Worm (Caenorhabditis elegans) whole organism, L4 larva: Measurements from ENCODE around the gene bca-1.

ENCODE experiments used
- F10B5.3 ChIP-seq: sonication (generic microtip); optimal IDR thresholded peaks from 2 replicates; lab custom pipeline; 2016; ENCODE audit warnings: mild to moderate bottlenecking, missing genetic modification characterization, missing compliant biosample characterization
- F37D6.2 ChIP-seq: sonication (generic microtip); optimal IDR thresholded peaks from 2 replicates; lab custom pipeline; 2016; ENCODE audit warnings: mild to moderate bottlenecking, missing genetic modification characterization, missing compliant biosample characterization
- F44E2.7 ChIP-seq: fragments of 200-800 bp; sonication (Bioruptor generic); IDR thresholded peaks from 2 replicates; pipeline ENCODE4 v2.1.2; 2022; ENCODE audit warnings: missing genetic modification characterization, missing compliant biosample characterization
- F49E8.2 ChIP-seq: sonication (generic microtip); optimal IDR thresholded peaks from 2 replicates; lab custom pipeline; 2016; ENCODE audit warnings: missing compliant biosample characterization, mild to moderate bottlenecking, missing genetic modification characterization, borderline replicate concordance
- Y5F2A.4 ChIP-seq: fragments of 200-800 bp; sonication (Bioruptor generic); optimal IDR thresholded peaks from 2 replicates; lab custom pipeline; 2018; ENCODE audit warnings: mild to moderate bottlenecking, missing genetic modification characterization, missing compliant biosample characterization
- ZK337.2 ChIP-seq: fragments of 200-800 bp; sonication (Bioruptor generic); IDR thresholded peaks from 2 replicates; pipeline ENCODE4 v1.3.6; 2022; ENCODE audit warnings: missing genetic modification reagents, missing genetic modification characterization, missing compliant biosample characterization
- ZK546.5 ChIP-seq, 2 experiments: sonication (generic microtip); optimal IDR thresholded peaks; 2 replicates each; lab custom pipeline; 2017; ENCODE audit warnings: missing biosample characterization in 2 of 2, missing genetic modification characterization in 2 of 2
- aha-1 ChIP-seq: fragments of 150-350 bp; peaks from one replicate; lab custom pipeline; 2014; ENCODE audit warnings: missing biosample characterization, missing genetic modification characterization
- aly-2 ChIP-seq: sonication (generic microtip); optimal IDR thresholded peaks from 2 replicates; lab custom pipeline; 2018; ENCODE audit warnings: missing biosample characterization, missing genetic modification characterization
- ceh-20 ChIP-seq: fragments of 200-800 bp; sonication (Bioruptor generic); IDR thresholded peaks from 2 replicates; pipeline ENCODE4 v1.3.6; 2022; ENCODE audit warnings: missing genetic modification reagents, missing genetic modification characterization, missing compliant biosample characterization
- ceh-32 ChIP-seq: sonication (generic microtip); optimal IDR thresholded peaks from 2 replicates; lab custom pipeline; 2016; ENCODE audit warnings: mild to moderate bottlenecking, missing genetic modification characterization, missing compliant biosample characterization; ENCODE audit not compliant: poor library complexity
- ces-1 ChIP-seq: fragments of 150-350 bp; sonication (generic microtip); optimal IDR thresholded peaks from 4 replicates; lab custom pipeline; 2014; ENCODE audit warnings: missing biosample characterization, missing genetic modification reagents, missing genetic modification characterization
- ctbp-1 ChIP-seq: fragments of 200-800 bp; sonication (Bioruptor generic); IDR thresholded peaks from 2 replicates; pipeline ENCODE4 v1.3.6; 2022; ENCODE audit warnings: missing genetic modification reagents, missing genetic modification characterization, missing compliant biosample characterization
- daf-16 ChIP-seq, 3 experiments: sonication (generic microtip); optimal IDR thresholded peaks; 2 replicates each; lab custom pipeline; 2016 to 2017; ENCODE audit warnings: missing genetic modification characterization in 3 of 3, missing genetic modification reagents in 3 of 3, mild to moderate bottlenecking in 2 of 3, missing compliant biosample characterization in 2 of 3, missing biosample characterization in 1 of 3, moderate library complexity in 1 of 3
- daf-19 ChIP-seq: fragments of 200-800 bp; sonication (Bioruptor generic); conservative IDR thresholded peaks from 2 replicates; pipeline ENCODE4 v1.3.6; 2022; ENCODE audit warnings: missing genetic modification characterization, missing compliant biosample characterization
- dmd-9 ChIP-seq: fragments of 200-800 bp; sonication (Bioruptor generic); IDR thresholded peaks from 2 replicates; pipeline ENCODE4 v1.3.6; 2022; ENCODE audit warnings: missing genetic modification reagents, missing genetic modification characterization, missing compliant biosample characterization
- dpl-1 ChIP-seq: fragments of 150-350 bp; optimal IDR thresholded peaks from 2 replicates; lab custom pipeline; 2014; ENCODE audit warnings: missing biosample characterization, missing genetic modification reagents, missing genetic modification characterization
- dve-1 ChIP-seq: sonication (generic microtip); optimal IDR thresholded peaks from 2 replicates; lab custom pipeline; 2017; ENCODE audit warnings: antibody characterized with exemption, mild to moderate bottlenecking, missing genetic modification characterization, missing compliant biosample characterization; ENCODE audit not compliant: insufficient read depth
- egl-27 ChIP-seq: sonication (generic microtip); optimal IDR thresholded peaks from 3 replicates; lab custom pipeline; 2017; ENCODE audit warnings: missing biosample characterization, missing genetic modification reagents, missing genetic modification characterization
- egl-43 ChIP-seq: fragments of 200-800 bp; sonication (Bioruptor generic); IDR thresholded peaks from 2 replicates; pipeline ENCODE4 v1.3.6; 2022; ENCODE audit warnings: missing genetic modification reagents, missing genetic modification characterization, missing compliant biosample characterization
- fos-1 ChIP-seq: fragments of 150-350 bp; optimal IDR thresholded peaks from 2 replicates; lab custom pipeline; 2014; ENCODE audit warnings: missing biosample characterization, missing genetic modification characterization
- gei-8 ChIP-seq: fragments of 200-800 bp; sonication (Bioruptor generic); optimal IDR thresholded peaks from 2 replicates; lab custom pipeline; 2018; ENCODE audit warnings: mild to moderate bottlenecking, missing genetic modification characterization, missing compliant biosample characterization
- hif-1 ChIP-seq, 2 experiments: sonication (generic microtip); optimal IDR thresholded peaks; 2 replicates each; lab custom pipeline; 2016 to 2017; ENCODE audit warnings: missing compliant biosample characterization in 2 of 2, missing genetic modification characterization in 2 of 2, missing genetic modification reagents in 2 of 2, missing genotype in 2 of 2, mild to moderate bottlenecking in 1 of 2
- hlh-11 ChIP-seq: fragments of 200-800 bp; sonication (Bioruptor generic); optimal IDR thresholded peaks from 2 replicates; lab custom pipeline; 2018; ENCODE audit warnings: mild to moderate bottlenecking, missing genetic modification characterization, missing compliant biosample characterization
- hlh-30 ChIP-seq: sonication (generic microtip); optimal IDR thresholded peaks from 2 replicates; lab custom pipeline; 2017; ENCODE audit warnings: antibody characterized with exemption, mild to moderate bottlenecking, missing genetic modification characterization, missing compliant biosample characterization; ENCODE audit not compliant: insufficient read depth
- lin-38 ChIP-seq: fragments of 200-800 bp; sonication (Bioruptor generic); IDR thresholded peaks from 2 replicates; pipeline ENCODE4 v1.3.6; 2022; ENCODE audit warnings: missing genetic modification reagents, missing genetic modification characterization, missing compliant biosample characterization
- mdl-1 ChIP-seq, 2 experiments: fragments of 150-350 bp in 1 of 2; sonication (generic microtip) in 1 of 2; optimal IDR thresholded peaks; 2 replicates each; lab custom pipeline; 2014 to 2017; ENCODE audit warnings: missing biosample characterization in 2 of 2, missing genetic modification characterization in 2 of 2
- mdt-29 ChIP-seq: fragments of 200-800 bp; sonication (Bioruptor generic); IDR thresholded peaks from 2 replicates; pipeline ENCODE4 v1.3.6; 2022; ENCODE audit warnings: missing genetic modification reagents, missing genetic modification characterization, missing compliant biosample characterization
- nhr-10 ChIP-seq: fragments of 150-350 bp; optimal IDR thresholded peaks from 2 replicates; lab custom pipeline; 2014; ENCODE audit warnings: missing biosample characterization, missing genetic modification characterization
- nhr-102 ChIP-seq: sonication (generic microtip); optimal IDR thresholded peaks from 2 replicates; lab custom pipeline; 2016; ENCODE audit warnings: mild to moderate bottlenecking, missing genetic modification characterization, moderate library complexity, missing compliant biosample characterization
- nhr-28 ChIP-seq: fragments of 150-350 bp; optimal IDR thresholded peaks from 2 replicates; lab custom pipeline; 2014; ENCODE audit warnings: missing biosample characterization, missing genetic modification characterization
- nhr-41 ChIP-seq: fragments of 200-800 bp; sonication (Bioruptor generic); IDR thresholded peaks from 2 replicates; pipeline ENCODE4 v1.3.6; 2022; ENCODE audit warnings: missing genetic modification reagents, missing genetic modification characterization, missing compliant biosample characterization
- nhr-48 ChIP-seq: sonication (generic microtip); optimal IDR thresholded peaks from 2 replicates; lab custom pipeline; 2016; ENCODE audit warnings: mild to moderate bottlenecking, missing genetic modification characterization, missing compliant biosample characterization
- nhr-77 ChIP-seq: fragments of 150-350 bp; optimal IDR thresholded peaks from 2 replicates; lab custom pipeline; 2014; ENCODE audit warnings: missing biosample characterization, missing genetic modification characterization
- php-3 ChIP-seq: fragments of 200-800 bp; sonication (Bioruptor generic); IDR thresholded peaks from 2 replicates; pipeline ENCODE4 v1.3.6; 2022; ENCODE audit warnings: missing genetic modification reagents, missing genetic modification characterization, missing compliant biosample characterization
- sdz-12 ChIP-seq: fragments of 200-800 bp; sonication (Bioruptor generic); optimal IDR thresholded peaks from 2 replicates; lab custom pipeline; 2018; ENCODE audit warnings: mild to moderate bottlenecking, missing genetic modification characterization, missing compliant biosample characterization
- set-16 ChIP-seq: fragments of 200-800 bp; sonication (Bioruptor generic); IDR thresholded peaks from 2 replicates; pipeline ENCODE4 v1.3.6; 2022; ENCODE audit warnings: missing genetic modification reagents, missing genetic modification characterization, missing compliant biosample characterization
- snpc-1.2 ChIP-seq: fragments of 200-800 bp; sonication (Bioruptor generic); IDR thresholded peaks from 2 replicates; pipeline ENCODE4 v1.3.6; 2022; ENCODE audit warnings: missing genetic modification reagents, missing genetic modification characterization, missing compliant biosample characterization
- tag-97 ChIP-seq: fragments of 200-800 bp; sonication (Bioruptor generic); IDR thresholded peaks from 2 replicates; pipeline ENCODE4 v1.3.6; 2022; ENCODE audit warnings: missing genetic modification characterization, missing compliant biosample characterization
- unc-130 ChIP-seq: sonication (generic microtip); optimal IDR thresholded peaks from 2 replicates; lab custom pipeline; 2016; ENCODE audit warnings: missing genetic modification reagents, missing genetic modification characterization, missing compliant biosample characterization
- vab-7 ChIP-seq: fragments of 200-800 bp; sonication (Bioruptor generic); IDR thresholded peaks from 2 replicates; pipeline ENCODE4 v1.3.6; 2022; ENCODE audit warnings: missing genetic modification reagents, missing genetic modification characterization, missing compliant biosample characterization
- zag-1 ChIP-seq: fragments of 150-350 bp; optimal IDR thresholded peaks from 2 replicates; lab custom pipeline; 2014; ENCODE audit warnings: missing biosample characterization, missing genetic modification characterization
- zfp-2 ChIP-seq: sonication (generic microtip); optimal IDR thresholded peaks from 2 replicates; lab custom pipeline; 2016; ENCODE audit warnings: mild to moderate bottlenecking, missing genetic modification characterization, missing compliant biosample characterization
- zfp-3 ChIP-seq: fragments of 200-800 bp; sonication (Bioruptor generic); conservative IDR thresholded peaks from 2 replicates; pipeline ENCODE4 v1.3.6; 2022; ENCODE audit warnings: missing genetic modification reagents, missing genetic modification characterization, missing compliant biosample characterization
- zip-2 ChIP-seq: fragments of 150-350 bp; optimal IDR thresholded peaks from 2 replicates; lab custom pipeline; 2014; ENCODE audit warnings: missing biosample characterization, missing genetic modification characterization

Gene bca-1

ce11 chrX:6240640-6241033 lies 36.1 kb upstream of the bca-1 start, which contains the start of gene got-2.2:
TSS of gene got-2.2 (plus strand) at chrX:6240983.
- TF ChIP-seq nhr-28 (tag; lab: Kevin White, UChicago) (peak; percentile 66), daf-19 (no peak), mdt-29 (GFP tag; lab: Robert Waterston, UW) (no peak), nhr-10 (peak; percentile 24), egl-27 (tag; lab: Kevin White, UChicago) (no peak), nhr-41 (no peak), hif-1 (tag; optimal IDR thresholded peaks at IDR 0.05; lab: Kevin White, UChicago) (no peak), ceh-32 (no peak), nhr-48 (tag; lab: Kevin White, UChicago) (no peak), Y5F2A.4 (GFP tag; lab: Kevin White, UChicago) (no peak), mdl-1 (tag; optimal IDR thresholded peaks at IDR 0.05; lab: Kevin White, UChicago) (peak in 1 of 2 experiments; percentile 44), vab-7 (GFP tag; lab: Robert Waterston, UW) (no peak), hlh-11 (tag; lab: Kevin White, UChicago) (peak; percentile 13), tag-97 (GFP tag; lab: Robert Waterston, UW) (no peak), daf-16 (GFP tag; optimal IDR thresholded peaks at IDR 0.05; lab: Kevin White, UChicago) (no peak), daf-16 (tag; optimal IDR thresholded peaks at IDR 0.05; lab: Kevin White, UChicago) (peak; percentile 54), gei-8 (no peak), F10B5.3 (tag; lab: Kevin White, UChicago) (no peak), set-16 (GFP tag; lab: Robert Waterston, UW) (no peak), ceh-20 (GFP tag; lab: Robert Waterston, UW) (no peak), ZK546.5 (tag; optimal IDR thresholded peaks at IDR 0.05; lab: Kevin White, UChicago) (no peak), sdz-12 (GFP tag; lab: Kevin White, UChicago) (no peak), nhr-77 (tag; lab: Kevin White, UChicago) (peak; percentile 21), aly-2 (tag; lab: Kevin White, UChicago) (no peak), dve-1 (tag; lab: Kevin White, UChicago) (peak; percentile 63), zip-2 (tag; lab: Kevin White, UChicago) (no peak), ctbp-1 (GFP tag; lab: Robert Waterston, UW) (no peak), zfp-2 (tag; lab: Kevin White, UChicago) (no peak), nhr-102 (no peak), ces-1 (no peak), fos-1 (no peak), unc-130 (GFP tag; lab: Kevin White, UChicago) (no peak), lin-38 (no peak), dmd-9 (GFP tag; lab: Robert Waterston, UW) (no peak), F44E2.7 (GFP tag; lab: Robert Waterston, UW) (no peak), zfp-3 (GFP tag; lab: Robert Waterston, UW) (no peak), dpl-1 (no peak), hlh-30 (peak; percentile 42), egl-43 (GFP tag; lab: Robert Waterston, UW) (no peak), zag-1 (no peak), ZK337.2 (GFP tag; lab: Robert Waterston, UW) (no peak), snpc-1.2 (GFP tag; lab: Robert Waterston, UW) (no peak), aha-1 (tag; lab: Kevin White, UChicago) (peak; percentile 65), F49E8.2 (no peak), php-3 (no peak), F37D6.2 (tag; lab: Kevin White, UChicago) (no peak)
